Worm (Caenorhabditis elegans): ENCODE results near the gene Y46G5A.34.

DNA sequence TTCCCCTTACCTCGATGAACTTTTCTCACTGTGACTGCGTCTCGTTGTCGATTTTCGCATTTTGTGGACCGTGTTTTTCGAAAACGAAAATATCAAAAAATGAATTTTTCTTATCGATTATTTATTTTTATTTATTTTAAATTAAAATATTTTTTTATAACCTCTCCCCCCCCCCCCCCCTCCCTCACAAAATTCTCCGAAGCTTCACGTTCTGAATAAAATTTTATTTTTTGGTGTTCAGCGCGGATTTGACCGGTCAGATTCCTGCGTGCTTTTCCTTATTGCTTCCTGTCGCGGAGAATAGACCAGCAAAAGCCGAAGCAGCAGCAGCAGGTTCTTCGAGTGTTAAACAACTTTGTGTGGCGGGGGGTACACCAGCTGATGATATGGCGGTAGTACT is 42.0 kb downstream of the Y46G5A.34 start, which contains the start of gene Y46G5A.22:
- TF ChIP-seq fkh-10 (GFP tag; optimal IDR thresholded peaks at IDR 0.05) (no peak), pqm-1 (tag; optimal IDR thresholded peaks at IDR 0.05) (no peak), lin-11 (tag; optimal IDR thresholded peaks at IDR 0.05) (no peak), unc-55 (GFP tag; optimal IDR thresholded peaks at IDR 0.05) (no peak), ceh-19 (GFP tag; optimal IDR thresholded peaks at IDR 0.05) (no peak), ttx-3 (tag; optimal IDR thresholded peaks at IDR 0.05) (no peak), dmd-4 (tag; optimal IDR thresholded peaks at IDR 0.05; ENCODE audit: borderline replicate concordance) (no peak), tbx-2 (tag; optimal IDR thresholded peaks at IDR 0.05) (no peak), unc-3 (GFP tag; conservative IDR thresholded peaks at IDR 0.05) (no peak), unc-3 (tag; optimal IDR thresholded peaks at IDR 0.05) (no peak), dve-1 (tag; optimal IDR thresholded peaks at IDR 0.05) (no peak), ceh-2 (tag; optimal IDR thresholded peaks at IDR 0.05) (no peak)
